Fruit fly (Drosophila melanogaster) whole organism, embryonic: ENCODE measurements around the gene CG14511.

Source experiments
- Atf-2 ChIP-seq: fragments of 200-800 bp; sonication (Bioruptor generic); optimal IDR thresholded peaks from 2 replicates; lab custom pipeline; 2016; ENCODE audit warnings: missing biosample characterization, missing genetic modification characterization
- CG10209 ChIP-seq: fragments of 200-800 bp; sonication (Bioruptor generic); optimal IDR thresholded peaks from 3 replicates; lab custom pipeline; 2017; ENCODE audit warnings: missing biosample characterization, mild to moderate bottlenecking, missing genetic modification characterization, missing genetic modification reagents
- CG13287 ChIP-seq: fragments of 200-800 bp; sonication (Bioruptor generic); IDR thresholded peaks from 2 replicates; pipeline ENCODE4 v1.3.6; 2022; ENCODE audit warnings: missing biosample characterization, missing genetic modification characterization; ENCODE audit not compliant: partially characterized antibody
- CG1603 ChIP-seq: fragments of 200-800 bp; sonication (Bioruptor generic); optimal IDR thresholded peaks from 2 replicates; lab custom pipeline; 2019; ENCODE audit warnings: missing biosample characterization, mild to moderate bottlenecking, missing genetic modification characterization, moderate library complexity
- CG17328 ChIP-seq: fragments of 200-800 bp; sonication (Bioruptor generic); IDR thresholded peaks from 2 replicates; pipeline ENCODE4 v1.3.6; 2022; ENCODE audit warnings: missing biosample characterization, missing genetic modification characterization
- CG30020 ChIP-seq: fragments of 200-800 bp; optimal IDR thresholded peaks from 2 replicates; lab custom pipeline; 2019; ENCODE audit warnings: missing biosample characterization, mild to moderate bottlenecking, missing genetic modification characterization, moderate library complexity
- CG3065 ChIP-seq: fragments of 200-800 bp; sonication (Bioruptor generic); optimal IDR thresholded peaks from 2 replicates; lab custom pipeline; 2016; ENCODE audit warnings: missing biosample characterization, missing genetic modification characterization
- CG31224 ChIP-seq: fragments of 200-800 bp; sonication (Bioruptor generic); IDR thresholded peaks from 2 replicates; pipeline ENCODE4 v1.3.6; 2022; ENCODE audit warnings: missing biosample characterization, missing genetic modification characterization
- CG32772 ChIP-seq: fragments of 200-800 bp; sonication (Bioruptor generic); IDR thresholded peaks from 2 replicates; pipeline ENCODE4 v1.3.6; 2022; ENCODE audit warnings: missing biosample characterization, missing genetic modification characterization
- CG3281 ChIP-seq: fragments of 200-800 bp; sonication (Bioruptor generic); optimal IDR thresholded peaks from 3 replicates; lab custom pipeline; 2017; ENCODE audit warnings: missing biosample characterization, mild to moderate bottlenecking, missing genetic modification characterization
- CG34376 ChIP-seq: fragments of 200-800 bp; sonication (Bioruptor generic); optimal IDR thresholded peaks from 2 replicates; lab custom pipeline; 2018; ENCODE audit warnings: missing biosample characterization, mild to moderate bottlenecking, missing genetic modification characterization
- CG3838 ChIP-seq: fragments of 200-800 bp; sonication (Bioruptor generic); optimal IDR thresholded peaks from 3 replicates; lab custom pipeline; 2016; ENCODE audit warnings: missing biosample characterization, missing genetic modification characterization
- CG4730 ChIP-seq: fragments of 200-800 bp; sonication (Bioruptor generic); IDR thresholded peaks from 2 replicates; pipeline ENCODE4 v1.3.6; 2022; ENCODE audit warnings: missing biosample characterization, missing genetic modification characterization
- CG4854 ChIP-seq: fragments of 200-800 bp; sonication (Bioruptor generic); optimal IDR thresholded peaks from 2 replicates; lab custom pipeline; 2016; ENCODE audit warnings: missing biosample characterization, missing genetic modification characterization, inconsistent platforms
- CG5953 ChIP-seq: fragments of 200-800 bp; sonication (Bioruptor generic); IDR thresholded peaks from 2 replicates; pipeline ENCODE4 v1.3.6; 2022; ENCODE audit warnings: missing biosample characterization, missing genetic modification characterization
- CG6272 ChIP-seq: fragments of 200-800 bp; sonication (Bioruptor generic); IDR thresholded peaks from 2 replicates; pipeline ENCODE4 v1.3.6; 2022; ENCODE audit warnings: missing biosample characterization, missing genetic modification characterization
- D19A ChIP-seq: fragments of 200-800 bp; optimal IDR thresholded peaks from 3 replicates; lab custom pipeline; 2019; ENCODE audit warnings: missing biosample characterization, mild to moderate bottlenecking, missing genetic modification characterization, moderate library complexity
- HLH54F ChIP-seq: fragments of 200-800 bp; sonication (Bioruptor generic); optimal IDR thresholded peaks from 3 replicates; lab custom pipeline; 2016; ENCODE audit warnings: missing biosample characterization, missing genetic modification characterization
- Hand ChIP-seq: fragments of 200-800 bp; sonication (Bioruptor generic); optimal IDR thresholded peaks from 2 replicates; lab custom pipeline; 2017; ENCODE audit warnings: mild to moderate bottlenecking, missing biosample characterization, missing genetic modification reagents, missing genetic modification characterization
- HmgD ChIP-seq: fragments of 200-800 bp; sonication (Bioruptor generic); optimal IDR thresholded peaks from 3 replicates; lab custom pipeline; 2016; ENCODE audit warnings: missing biosample characterization, missing genetic modification characterization
- Hmr ChIP-seq: fragments of 200-800 bp; sonication (Bioruptor generic); optimal IDR thresholded peaks from 3 replicates; lab custom pipeline; 2017; ENCODE audit warnings: mild to moderate bottlenecking, missing biosample characterization, missing genetic modification reagents, missing genetic modification characterization
- Hr78 ChIP-seq, 2 experiments: fragments of 200-800 bp in 1 of 2; fragments of >200 bp in 1 of 2; sonication (Bioruptor generic) in 1 of 2; optimal IDR thresholded peaks; 2 replicates each; lab custom pipeline; 2017 to 2019; ENCODE audit warnings: missing biosample characterization in 2 of 2, missing genetic modification characterization in 2 of 2, mild to moderate bottlenecking in 1 of 2, moderate library complexity in 1 of 2
- Lpt ChIP-seq: fragments of >200 bp; optimal IDR thresholded peaks from 2 replicates; lab custom pipeline; 2018; ENCODE audit warnings: missing biosample characterization, missing genetic modification characterization
- MBD-R2 ChIP-seq: fragments of 200-800 bp; sonication (Bioruptor generic); IDR thresholded peaks from 2 replicates; pipeline ENCODE4 v1.3.6; 2022; ENCODE audit warnings: missing biosample characterization, missing genetic modification characterization
- MTF-1 ChIP-seq: fragments of 200-800 bp; sonication (Bioruptor generic); optimal IDR thresholded peaks from 2 replicates; lab custom pipeline; 2018; ENCODE audit warnings: missing biosample characterization, mild to moderate bottlenecking, missing genetic modification characterization, borderline replicate concordance
- Neu2 ChIP-seq: fragments of 200-800 bp; sonication (Bioruptor generic); optimal IDR thresholded peaks from 3 replicates; lab custom pipeline; 2016; ENCODE audit warnings: missing biosample characterization, missing genetic modification characterization, borderline replicate concordance
- PHDP ChIP-seq: fragments of 200-800 bp; sonication (Bioruptor generic); optimal IDR thresholded peaks from 3 replicates; lab custom pipeline; 2018; ENCODE audit warnings: missing biosample characterization, mild to moderate bottlenecking, missing genetic modification characterization, moderate library complexity
- Sin3A ChIP-seq: fragments of >200 bp; optimal IDR thresholded peaks from 2 replicates; lab custom pipeline; 2018
- Taf1 ChIP-seq: fragments of 200-800 bp; sonication (Bioruptor generic); IDR thresholded peaks from 2 replicates; pipeline ENCODE4 v1.3.6; 2022; ENCODE audit warnings: missing biosample characterization, missing genetic modification characterization
- Usf ChIP-seq: fragments of 200-800 bp; sonication (Bioruptor generic); optimal IDR thresholded peaks from 2 replicates; lab custom pipeline; 2017; ENCODE audit warnings: missing genotype, missing biosample characterization, missing genetic modification characterization
- Xbp1 ChIP-seq: fragments of 200-800 bp; sonication (Bioruptor generic); optimal IDR thresholded peaks from 3 replicates; lab custom pipeline; 2016; ENCODE audit warnings: missing biosample characterization, mild to moderate bottlenecking, missing genetic modification characterization
- ap ChIP-seq: fragments of 200-800 bp; sonication (Bioruptor generic); IDR thresholded peaks from 2 replicates; pipeline ENCODE4 v1.3.6; 2022; ENCODE audit warnings: missing biosample characterization, missing genetic modification characterization
- cad ChIP-seq: fragments of >200 bp; optimal IDR thresholded peaks from 2 replicates; lab custom pipeline; 2017; ENCODE audit warnings: missing biosample characterization, missing genetic modification characterization
- ewg ChIP-seq: fragments of 200-800 bp; sonication (Bioruptor generic); optimal IDR thresholded peaks from 3 replicates; lab custom pipeline; 2017; ENCODE audit warnings: mild to moderate bottlenecking, missing biosample characterization, missing genetic modification reagents, missing genetic modification characterization
- grn ChIP-seq: fragments of 200-800 bp; sonication (Bioruptor generic); optimal IDR thresholded peaks from 3 replicates; lab custom pipeline; 2017; ENCODE audit warnings: missing biosample characterization, missing genetic modification characterization
- hkb ChIP-seq, 2 experiments: fragments of 200-800 bp in 1 of 2; fragments of >200 bp in 1 of 2; sonication (Bioruptor generic) in 1 of 2; IDR thresholded peaks in 1 of 2; optimal IDR thresholded peaks in 1 of 2; 2 replicates each; pipeline versions ENCODE4 v1.3.6 to Lab custom; 2017 to 2022; ENCODE audit warnings: missing biosample characterization in 1 of 2, missing genetic modification characterization in 1 of 2
- hth ChIP-seq: fragments of >200 bp; optimal IDR thresholded peaks from 2 replicates; lab custom pipeline; 2017; ENCODE audit warnings: inconsistent platforms
- inv ChIP-seq: fragments of 200-800 bp; sonication (Bioruptor generic); IDR thresholded peaks from 2 replicates; pipeline ENCODE4 v1.3.6; 2022; ENCODE audit warnings: missing biosample characterization, missing genetic modification characterization; ENCODE audit not compliant: partially characterized antibody
- jing ChIP-seq: fragments of 200-800 bp; sonication (Bioruptor generic); optimal IDR thresholded peaks from 2 replicates; lab custom pipeline; 2018; ENCODE audit warnings: missing biosample characterization, mild to moderate bottlenecking, missing genetic modification characterization
- mirr ChIP-seq: fragments of 200-800 bp; sonication (Bioruptor generic); optimal IDR thresholded peaks from 3 replicates; lab custom pipeline; 2018; ENCODE audit warnings: missing biosample characterization, mild to moderate bottlenecking, missing genetic modification characterization
- nau ChIP-seq: fragments of 200-800 bp; sonication (Bioruptor generic); optimal IDR thresholded peaks from 3 replicates; lab custom pipeline; 2017; ENCODE audit warnings: missing biosample characterization, mild to moderate bottlenecking, missing genetic modification characterization, missing genetic modification reagents
- pan ChIP-seq, 4 experiments: fragments of >200 bp in 3 of 4; fragments of 200-800 bp in 1 of 4; sonication (Bioruptor generic) in 1 of 4; optimal IDR thresholded peaks in 3 of 4; IDR thresholded peaks in 1 of 4; 2 replicates each; pipeline versions ENCODE4 v1.3.6 to Lab custom; 2017 to 2022; ENCODE audit warnings: missing biosample characterization in 2 of 4, missing genetic modification characterization in 2 of 4, mixed read lengths in 1 of 4
- pho ChIP-seq: fragments of 200-800 bp; sonication (Bioruptor generic); optimal IDR thresholded peaks from 2 replicates; lab custom pipeline; 2016; ENCODE audit warnings: missing biosample characterization, missing genetic modification characterization
- ranshi ChIP-seq: fragments of 200-800 bp; sonication (Bioruptor generic); IDR thresholded peaks from 2 replicates; pipeline ENCODE4 v1.3.6; 2022; ENCODE audit warnings: missing biosample characterization, missing genetic modification characterization
- row ChIP-seq: fragments of 200-800 bp; sonication (Bioruptor generic); IDR thresholded peaks from 3 replicates; pipeline ENCODE4 v1.3.6; 2022; ENCODE audit warnings: missing biosample characterization, missing genetic modification characterization
- slou ChIP-seq: fragments of 200-800 bp; sonication (Bioruptor generic); optimal IDR thresholded peaks from 3 replicates; lab custom pipeline; 2016; ENCODE audit warnings: missing biosample characterization, missing genetic modification characterization
- sr ChIP-seq: fragments of 200-800 bp; sonication (Bioruptor generic); IDR thresholded peaks from 3 replicates; pipeline ENCODE4 v1.3.6; 2022; ENCODE audit warnings: missing biosample characterization, missing genetic modification characterization
- tap ChIP-seq: fragments of 200-800 bp; optimal IDR thresholded peaks from 3 replicates; lab custom pipeline; 2019; ENCODE audit warnings: missing biosample characterization, mild to moderate bottlenecking, missing genetic modification characterization, moderate library complexity
- tup ChIP-seq: fragments of 200-800 bp; sonication (Bioruptor generic); optimal IDR thresholded peaks from 2 replicates; lab custom pipeline; 2016; ENCODE audit warnings: missing biosample characterization, mild to moderate bottlenecking, missing genetic modification characterization, moderate library complexity
- yki ChIP-seq: fragments of >200 bp; optimal IDR thresholded peaks from 3 replicates; lab custom pipeline; 2018

The CG14511 gene

DNA sequence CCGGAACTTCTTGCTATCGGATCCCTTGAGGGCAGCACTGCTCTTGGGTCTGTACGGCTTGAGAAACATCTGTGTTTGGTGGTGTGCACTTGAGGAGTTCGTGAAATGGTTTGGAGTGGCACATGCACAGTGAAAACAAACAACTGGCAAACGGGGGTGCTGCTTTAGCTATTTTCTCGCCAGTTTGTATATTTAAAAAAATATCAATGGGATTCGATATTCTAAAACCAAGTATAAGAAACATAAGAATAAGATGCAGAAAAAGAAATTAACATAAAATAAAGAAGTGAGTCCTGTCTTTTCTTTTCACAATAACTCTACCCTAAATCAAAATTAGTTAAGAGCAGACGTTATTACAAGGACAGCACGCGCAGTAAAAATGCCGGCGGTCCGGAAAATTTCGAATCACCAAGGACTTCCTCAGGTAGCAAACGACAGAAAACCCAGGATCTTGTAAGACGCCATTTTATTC lies 5.0 kb upstream of the CG14511 start, which contains the start of gene eIF2D (continued):
- TF ChIP-seq CG4854 (GFP tag; lab: Kevin White, UChicago) (no peak), sr (no peak), tup (GFP tag; lab: Kevin White, UChicago) (no peak), cad (no peak), CG1603 (peak; percentile 47), slou (GFP tag; lab: Kevin White, UChicago) (no peak), ranshi (GFP tag; lab: Robert Waterston, UW) (peak; percentile 64; the same call in 1 of the 2 replicates), Hr78 (GFP tag; optimal IDR thresholded peaks at IDR 0.05; lab: Kevin White, UChicago) (no peak), mirr (GFP tag; lab: Kevin White, UChicago) (no peak), Xbp1 (GFP tag; lab: Kevin White, UChicago) (peak; percentile 46), row (peak; percentile 87), D19A (tag; lab: Kevin White, UChicago) (no peak), CG3065 (no peak), CG30020 (tag; lab: Kevin White, UChicago) (peak; percentile 20), yki (lab: Kevin White, UChicago) (no peak), CG34376 (GFP tag; lab: Kevin White, UChicago) (peak; percentile 46), CG5953 (peak; percentile 47; the same call in 1 of the 2 replicates), CG3838 (GFP tag; lab: Kevin White, UChicago) (no peak), Hmr (GFP tag; lab: Kevin White, UChicago) (peak; percentile 65), CG10209 (peak; percentile 23), HmgD (GFP tag; lab: Kevin White, UChicago) (peak; percentile 20), hkb (optimal IDR thresholded peaks at IDR 0.05; lab: Kevin White, UChicago) (no peak), hkb (GFP tag; IDR thresholded peaks at IDR 0.05; lab: Robert Waterston, UW) (peak; percentile 75), tap (tag; lab: Kevin White, UChicago) (no peak), Lpt (GFP tag; lab: Kevin White, UChicago) (no peak), CG3281 (GFP tag; lab: Kevin White, UChicago) (peak; percentile 68), pho (peak; percentile 24), inv (GFP tag; lab: Robert Waterston, UW) (no peak), HLH54F (GFP tag; lab: Kevin White, UChicago) (no peak), jing (GFP tag; lab: Kevin White, UChicago) (no peak), CG13287 (GFP tag; lab: Robert Waterston, UW) (peak; percentile 39; the same call in 1 of the 2 replicates), Neu2 (GFP tag; lab: Kevin White, UChicago) (no peak), CG32772 (GFP tag; lab: Robert Waterston, UW) (no peak), MBD-R2 (peak; percentile 78), hth (lab: Kevin White, UChicago) (no peak), Usf (GFP tag; lab: Kevin White, UChicago) (no peak), CG31224 (GFP tag; lab: Robert Waterston, UW) (no peak; the same call in 1 of the 2 replicates), Taf1 (0 out of 2 replicates have a peak, but pooled peaks have one; percentile 31), ewg (peak; percentile 16), CG6272 (peak; percentile 45), PHDP (peak; percentile 63), nau (no peak), CG4730 (0 out of 2 replicates have a peak, but pooled peaks have one; percentile 35), pan (optimal IDR thresholded peaks at IDR 0.05; lab: Kevin White, UChicago) (no peak), pan (GFP tag; optimal IDR thresholded peaks at IDR 0.05 in 1 of 2, IDR thresholded peaks at IDR 0.05 in 1 of 2) (peak in 1 of 2 experiments; percentile 72), ap (0 out of 2 replicates have a peak, but pooled peaks have one; percentile 21), grn (GFP tag; lab: Kevin White, UChicago) (no peak), Hand (GFP tag; lab: Kevin White, UChicago) (no peak), Sin3A (peak; percentile 17), MTF-1 (GFP tag; lab: Kevin White, UChicago) (peak; percentile 8), Atf-2 (GFP tag; lab: Kevin White, UChicago) (no peak), CG17328 (GFP tag; lab: Robert Waterston, UW) (peak; percentile 54; the same call in 1 of the 2 replicates)
